Worm (Caenorhabditis elegans): ENCODE measurements around the gene suca-1.
A peak's percentile ranks its signal among the peaks of the same experiment; 100 is the strongest.

suca-1 gene

DNA sequence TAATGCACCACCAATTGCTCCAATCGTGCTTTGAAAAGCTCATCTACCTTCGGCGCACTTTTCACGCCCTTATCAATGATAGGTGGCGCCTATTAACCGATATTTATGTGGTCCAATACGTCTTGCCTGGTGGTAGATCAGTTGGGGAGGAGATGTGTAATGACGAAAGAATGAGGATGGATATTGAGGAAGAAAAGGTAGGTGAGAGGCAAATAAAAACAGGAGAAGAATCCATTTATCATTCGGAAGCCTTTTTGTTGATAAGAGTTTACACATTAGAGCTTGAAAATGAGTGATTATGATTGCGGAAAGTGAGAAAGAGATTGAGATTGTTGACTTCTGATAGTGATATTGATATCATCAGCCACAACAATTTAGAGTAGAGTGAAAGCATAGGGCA is 7.5 kb upstream of the suca-1 start:
- no peak for TF ChIP-seq nhr-12 (tag; optimal IDR thresholded peaks at IDR 0.05)
- TF ChIP-seq nhr-77 (tag; optimal IDR thresholded peaks at IDR 0.05), result no peak
- TF ChIP-seq lin-39 (tag; optimal IDR thresholded peaks at IDR 0.05), result no peak
- TF ChIP-seq egl-5 (tag; optimal IDR thresholded peaks at IDR 0.05), result peak; percentile 63
- no peak for TF ChIP-seq nhr-67 (tag; optimal IDR thresholded peaks at IDR 0.05)

ce11 chrX:10903416-10903815 is 3.5 kb upstream of the suca-1 start:
- TF ChIP-seq lsy-12 (tag; optimal IDR thresholded peaks at IDR 0.05) (no peak), ceh-9 (tag; optimal IDR thresholded peaks at IDR 0.05) (no peak), nhr-67 (tag; optimal IDR thresholded peaks at IDR 0.05) (no peak), fos-1 (tag; optimal IDR thresholded peaks at IDR 0.05) (no peak), hmg-11 (tag; optimal IDR thresholded peaks at IDR 0.05) (no peak), elt-2 (tag; optimal IDR thresholded peaks at IDR 0.05) (peak; percentile 27), egl-27 (tag; optimal IDR thresholded peaks at IDR 0.05) (no peak), nhr-12 (tag; optimal IDR thresholded peaks at IDR 0.05) (no peak), unc-39 (tag; optimal IDR thresholded peaks at IDR 0.05) (no peak), aly-2 (tag; optimal IDR thresholded peaks at IDR 0.05) (no peak), nhr-77 (tag; optimal IDR thresholded peaks at IDR 0.05) (no peak), lin-39 (tag; optimal IDR thresholded peaks at IDR 0.05) (no peak), skn-1 (tag; optimal IDR thresholded peaks at IDR 0.05) (no peak), mml-1 (tag; optimal IDR thresholded peaks at IDR 0.05) (no peak), nhr-23 (tag; optimal IDR thresholded peaks at IDR 0.05) (peak; percentile 16), unc-62 (GFP tag; optimal IDR thresholded peaks at IDR 0.05) (no peak), nhr-237 (tag; optimal IDR thresholded peaks at IDR 0.05) (no peak)

ce11 chrX:10902723-10903322 is 2.9 kb upstream of the suca-1 start, which contains the start of gene acbp-3:
Gene acbp-3, plus strand, starts transcription at chrX:10903272.
- TF ChIP-seq ztf-4 (tag; optimal IDR thresholded peaks at IDR 0.05), result no peak
- TF ChIP-seq nhr-23 (tag; optimal IDR thresholded peaks at IDR 0.05), result peak; percentile 84

- TF ChIP-seq pqm-1 (tag; optimal IDR thresholded peaks at IDR 0.05) (peak; percentile 92), hmg-11 (tag; optimal IDR thresholded peaks at IDR 0.05) (no peak), jun-1 (tag; optimal IDR thresholded peaks at IDR 0.05) (peak; percentile 31), elt-2 (tag; optimal IDR thresholded peaks at IDR 0.05) (peak; percentile 90), pha-4 (tag; optimal IDR thresholded peaks at IDR 0.05) (peak; percentile 16), skn-1 (tag; optimal IDR thresholded peaks at IDR 0.05) (no peak)
These were observed 1.9 kb upstream of the suca-1 start for ce11 chrX:10901766-10902165.

ce11 chrX:10900952-10901351 is 1.0 kb upstream of the suca-1 start:
- TF ChIP-seq eor-1 (tag; optimal IDR thresholded peaks at IDR 0.05) (no peak), nhr-23 (tag; optimal IDR thresholded peaks at IDR 0.05) (no peak), mml-1 (tag; optimal IDR thresholded peaks at IDR 0.05) (no peak), elt-1 (tag; optimal IDR thresholded peaks at IDR 0.05) (no peak), nhr-76 (tag; optimal IDR thresholded peaks at IDR 0.05) (no peak), ZK546.5 (tag; optimal IDR thresholded peaks at IDR 0.05) (no peak), nhr-77 (tag; optimal IDR thresholded peaks at IDR 0.05) (no peak), pha-4 (tag; optimal IDR thresholded peaks at IDR 0.05) (peak; percentile 23), skn-1 (tag; optimal IDR thresholded peaks at IDR 0.05) (no peak), sea-2 (GFP tag; optimal IDR thresholded peaks at IDR 0.05) (no peak), egl-5 (tag; optimal IDR thresholded peaks at IDR 0.05) (peak; percentile 81), fkh-10 (GFP tag; optimal IDR thresholded peaks at IDR 0.05) (peak; percentile 48), aly-2 (tag; optimal IDR thresholded peaks at IDR 0.05) (no peak), nfya-1 (tag; optimal IDR thresholded peaks at IDR 0.05; ENCODE audit: insufficient read depth) (peak; percentile 66), unc-62 (GFP tag; optimal IDR thresholded peaks at IDR 0.05) (no peak), snpc-4 (tag; optimal IDR thresholded peaks at IDR 0.05) (peak; percentile 28), ceh-9 (tag; optimal IDR thresholded peaks at IDR 0.05) (no peak), nhr-11 (tag; optimal IDR thresholded peaks at IDR 0.05) (no peak), ceh-16 (tag; optimal IDR thresholded peaks at IDR 0.05) (no peak), ceh-82 (tag; optimal IDR thresholded peaks at IDR 0.05) (no peak), lin-39 (tag; optimal IDR thresholded peaks at IDR 0.05) (peak; percentile 64), elt-2 (tag; optimal IDR thresholded peaks at IDR 0.05) (no peak), elt-3 (tag; optimal IDR thresholded peaks at IDR 0.05) (no peak), fos-1 (tag; optimal IDR thresholded peaks at IDR 0.05) (no peak), nhr-25 (tag; optimal IDR thresholded peaks at IDR 0.05) (no peak), lin-15B (tag; optimal IDR thresholded peaks at IDR 0.05) (peak; percentile 33), fkh-2 (tag; optimal IDR thresholded peaks at IDR 0.05) (peak; percentile 40), zag-1 (tag; optimal IDR thresholded peaks at IDR 0.05) (no peak), nhr-43 (tag; optimal IDR thresholded peaks at IDR 0.05; ENCODE audit: poor library complexity, severe bottlenecking) (peak; percentile 6), nhr-237 (tag; optimal IDR thresholded peaks at IDR 0.05) (no peak), unc-39 (tag; optimal IDR thresholded peaks at IDR 0.05) (no peak), egl-27 (tag; optimal IDR thresholded peaks at IDR 0.05) (no peak), hmg-11 (tag; optimal IDR thresholded peaks at IDR 0.05) (peak; percentile 11), daf-12 (tag; optimal IDR thresholded peaks at IDR 0.05) (no peak), mdl-1 (tag; optimal IDR thresholded peaks at IDR 0.05) (peak; percentile 39), ceh-28 (tag; optimal IDR thresholded peaks at IDR 0.05) (peak; percentile 6)
